Worm (Caenorhabditis elegans) whole organism, mixed stage, embryonic: ENCODE measurements around the gene F54D12.7.

Experiments
- M03D4.4 ChIP-seq: sonication (generic microtip); optimal IDR thresholded peaks from 2 replicates; lab custom pipeline; 2017; ENCODE audit warnings: mild to moderate bottlenecking, missing genetic modification characterization, missing compliant biosample characterization
- blmp-1 ChIP-seq: fragments of 150-350 bp; optimal IDR thresholded peaks from 2 replicates; lab custom pipeline; 2014; ENCODE audit warnings: missing biosample characterization, missing genetic modification characterization
- ceh-39 ChIP-seq: fragments of 150-350 bp; optimal IDR thresholded peaks from 2 replicates; lab custom pipeline; 2014; ENCODE audit warnings: missing biosample characterization, missing genetic modification characterization
- drap-1 ChIP-seq: fragments of 200-800 bp; sonication (Bioruptor generic); optimal IDR thresholded peaks from 3 replicates; lab custom pipeline; 2018; ENCODE audit warnings: mild to moderate bottlenecking, missing genetic modification characterization, missing compliant biosample characterization
- elt-3 ChIP-seq: fragments of 150-350 bp; optimal IDR thresholded peaks from 2 replicates; lab custom pipeline; 2014; ENCODE audit warnings: missing biosample characterization, missing genetic modification characterization
- flh-1 ChIP-seq: fragments of 200-800 bp; sonication (Bioruptor generic); optimal IDR thresholded peaks from 2 replicates; lab custom pipeline; 2018; ENCODE audit warnings: mild to moderate bottlenecking, missing genetic modification characterization, moderate library complexity, missing compliant biosample characterization
- ham-2 ChIP-seq: fragments of 200-800 bp; sonication (Bioruptor generic); optimal IDR thresholded peaks from 2 replicates; lab custom pipeline; 2018; ENCODE audit warnings: mild to moderate bottlenecking, missing genetic modification characterization, missing compliant biosample characterization
- lin-13 ChIP-seq: fragments of 150-350 bp; optimal IDR thresholded peaks from 2 replicates; lab custom pipeline; 2014; ENCODE audit warnings: missing biosample characterization, missing genetic modification characterization
- lsy-2 ChIP-seq: fragments of 150-350 bp; optimal IDR thresholded peaks from 2 replicates; lab custom pipeline; 2014; ENCODE audit warnings: missing biosample characterization, missing genetic modification characterization
- mep-1 ChIP-seq: fragments of 150-350 bp; optimal IDR thresholded peaks from 2 replicates; lab custom pipeline; 2017; ENCODE audit warnings: missing biosample characterization, missing genetic modification reagents, missing genetic modification characterization, inconsistent platforms
- nhr-237 ChIP-seq: fragments of 150-350 bp; optimal IDR thresholded peaks from 2 replicates; lab custom pipeline; 2014; ENCODE audit warnings: missing biosample characterization, missing genetic modification characterization
- pha-4 ChIP-seq: fragments of 150-350 bp; optimal IDR thresholded peaks from 2 replicates; lab custom pipeline; 2018; ENCODE audit warnings: missing biosample characterization, missing genetic modification reagents, missing genetic modification characterization
- snpc-4 ChIP-seq: fragments of 150-350 bp; optimal IDR thresholded peaks from 2 replicates; lab custom pipeline; 2014; ENCODE audit warnings: missing biosample characterization, missing genetic modification characterization
- ztf-11 ChIP-seq: fragments of 150-350 bp; optimal IDR thresholded peaks from 2 replicates; lab custom pipeline; 2014; ENCODE audit warnings: missing biosample characterization, missing genetic modification characterization

- TF ChIP-seq snpc-4 (tag; lab: Kevin White, UChicago): no peak
- no peak for TF ChIP-seq flh-1
- TF ChIP-seq lin-13 (tag; lab: Kevin White, UChicago): no peak
- TF ChIP-seq pha-4 (tag; lab: Kevin White, UChicago): no peak
- TF ChIP-seq ztf-11 (tag; lab: Kevin White, UChicago): no peak
- TF ChIP-seq elt-3: no peak
- TF ChIP-seq ham-2: no peak
- no peak for TF ChIP-seq blmp-1 (tag; lab: Kevin White, UChicago)
- TF ChIP-seq M03D4.4 (tag; lab: Kevin White, UChicago): no peak
- no peak for TF ChIP-seq lsy-2 (tag; lab: Kevin White, UChicago)
- TF ChIP-seq mep-1 (tag; lab: Kevin White, UChicago): no peak
- no peak for TF ChIP-seq drap-1 (GFP tag; lab: Kevin White, UChicago)
- TF ChIP-seq nhr-237 (tag; lab: Kevin White, UChicago): no peak
- no peak for TF ChIP-seq ceh-39 (tag; lab: Kevin White, UChicago)
Observed at ce11 chrII:1357262-1357661, 27.9 kb downstream of the F54D12.7 start.
